Fruit fly (Drosophila melanogaster) S2 (cell line): ENCODE measurements around the gene Ephrin.

Experiments used
- CG8478 ChIP-seq: fragments of >200 bp; optimal IDR thresholded peaks from 2 replicates; lab custom pipeline; 2018
- CTCF ChIP-seq, 2 experiments: fragments of >200 bp; optimal IDR thresholded peaks; 2 replicates each; lab custom pipeline; 2018

- TF ChIP-seq CG8478 (lab: Kevin White, UChicago) (no peak), CTCF (optimal IDR thresholded peaks at IDR 0.05; lab: Kevin White, UChicago) (no peak)
These were observed 13.1 kb upstream of the Ephrin start for dm6 chr4:558456-558855.
